Worm (Caenorhabditis elegans) whole organism, early embryonic: ENCODE data around the gene CD4.11.

ENCODE experiments used
- B0310.2 ChIP-seq: sonication (generic microtip); optimal IDR thresholded peaks from 2 replicates; lab custom pipeline; 2016; ENCODE audit warnings: mild to moderate bottlenecking, missing genetic modification characterization, missing compliant biosample characterization
- F13C5.2 ChIP-seq: sonication (generic microtip); optimal IDR thresholded peaks from 2 replicates; lab custom pipeline; 2017; ENCODE audit warnings: mild to moderate bottlenecking, missing genetic modification characterization, inconsistent platforms, missing compliant biosample characterization
- ama-1 ChIP-seq: fragments of 150-350 bp; optimal IDR thresholded peaks from 2 replicates; lab custom pipeline; 2014
- ceh-13 ChIP-seq: fragments of 200-800 bp; sonication (Bioruptor generic); optimal IDR thresholded peaks from 2 replicates; lab custom pipeline; 2018; ENCODE audit warnings: mild to moderate bottlenecking, missing genetic modification characterization, missing compliant biosample characterization
- ceh-36 ChIP-seq: sonication (generic microtip); optimal IDR thresholded peaks from 2 replicates; lab custom pipeline; 2016; ENCODE audit warnings: missing genetic modification characterization, inconsistent platforms, missing compliant biosample characterization
- ets-7 ChIP-seq: sonication (generic microtip); optimal IDR thresholded peaks from 2 replicates; lab custom pipeline; 2016; ENCODE audit warnings: missing genotype, missing genetic modification characterization, missing compliant biosample characterization
- flt-1 ChIP-seq: fragments of 200-800 bp; sonication (Bioruptor generic); IDR thresholded peaks from 2 replicates; pipeline ENCODE4 v1.3.6; 2022; ENCODE audit warnings: missing genetic modification characterization, missing compliant biosample characterization
- hnd-1 ChIP-seq: sonication (generic microtip); optimal IDR thresholded peaks from 2 replicates; lab custom pipeline; 2016; ENCODE audit warnings: missing genetic modification characterization, missing compliant biosample characterization
- sea-1 ChIP-seq: fragments of 200-800 bp; sonication (Bioruptor generic); conservative IDR thresholded peaks from 2 replicates; pipeline ENCODE4 v1.3.6; 2022; ENCODE audit warnings: missing genetic modification characterization, missing compliant biosample characterization
- tbx-11 ChIP-seq: fragments of 200-800 bp; sonication (Bioruptor generic); IDR thresholded peaks from 2 replicates; pipeline ENCODE4 v1.3.6; 2022; ENCODE audit warnings: missing genetic modification characterization, missing compliant biosample characterization

- TF ChIP-seq ama-1 (lab: Kevin White, UChicago) (no peak), ceh-13 (no peak), B0310.2 (tag; lab: Kevin White, UChicago) (no peak), hnd-1 (tag; lab: Kevin White, UChicago) (no peak), ceh-36 (tag; lab: Kevin White, UChicago) (no peak), F13C5.2 (no peak), ets-7 (tag; lab: Kevin White, UChicago) (no peak), tbx-11 (GFP tag; lab: Robert Waterston, UW) (no peak), flt-1 (GFP tag; lab: Robert Waterston, UW) (no peak), sea-1 (no peak)
Measured at ce11 chrV:5591887-5592286, 7.0 kb downstream of the CD4.11 start.
